Fruit fly (Drosophila melanogaster): Measurements from ENCODE around the gene Prm.
A peak's percentile ranks its signal among the peaks of the same experiment; 100 is the strongest.

Gene Prm

dm6 chr3L:8746519-8746918 lies 1.4 kb upstream of the Prm start:
- TF ChIP-seq CG8478 (optimal IDR thresholded peaks at IDR 0.05) (no peak), EcR (GFP tag; optimal IDR thresholded peaks at IDR 0.05) (no peak), psq (optimal IDR thresholded peaks at IDR 0.05) (no peak), Dll (optimal IDR thresholded peaks at IDR 0.05) (no peak), usp (GFP tag; optimal IDR thresholded peaks at IDR 0.05) (no peak), pan (optimal IDR thresholded peaks at IDR 0.05) (no peak)

dm6 chr3L:8741051-8741468 lies 4.0 kb downstream of the Prm start:
- TF ChIP-seq Dll (optimal IDR thresholded peaks at IDR 0.05) (no peak), pan (optimal IDR thresholded peaks at IDR 0.05) (no peak), psq (optimal IDR thresholded peaks at IDR 0.05) (no peak), usp (GFP tag; optimal IDR thresholded peaks at IDR 0.05) (no peak), CG8478 (optimal IDR thresholded peaks at IDR 0.05) (no peak)

dm6 chr3L:8731494-8731994 lies 13.6 kb downstream of the Prm start, which contains the start of gene Cp16:
Gene Cp16, plus strand, starts transcription at chr3L:8731944.
- TF ChIP-seq CG8478 (optimal IDR thresholded peaks at IDR 0.05) (no peak), EcR (GFP tag; optimal IDR thresholded peaks at IDR 0.05) (no peak), usp (GFP tag; optimal IDR thresholded peaks at IDR 0.05) (no peak), Dll (optimal IDR thresholded peaks at IDR 0.05) (no peak), psq (optimal IDR thresholded peaks at IDR 0.05) (no peak), pan (optimal IDR thresholded peaks at IDR 0.05) (no peak)

DNA sequence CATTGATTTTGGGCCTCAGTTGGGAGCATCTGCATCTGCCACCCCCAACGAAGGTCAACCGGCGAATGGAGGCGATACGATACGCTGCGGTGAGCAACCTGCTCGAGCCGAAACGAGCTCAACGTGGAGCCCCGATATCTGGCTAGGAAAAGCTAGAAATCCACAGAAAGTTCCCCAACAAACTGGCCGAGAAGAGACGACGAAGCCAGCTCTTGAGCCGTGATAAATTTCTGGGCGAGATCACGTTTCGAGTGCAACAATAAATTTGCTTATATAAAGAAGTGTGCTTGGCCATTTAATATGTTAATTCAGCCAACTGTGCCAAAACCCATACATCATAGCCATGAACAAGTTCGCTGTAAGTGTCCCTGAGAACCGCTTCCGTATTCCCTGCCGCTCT lies 15.5 kb downstream of the Prm start, which contains the start of gene Cp19:
Gene Cp19 (plus strand): TSS at position 301 of the 400 bp plus-strand sequence.
- no peak for TF ChIP-seq CG8478 (optimal IDR thresholded peaks at IDR 0.05)
- no peak for TF ChIP-seq EcR (GFP tag; optimal IDR thresholded peaks at IDR 0.05)
- TF ChIP-seq usp (GFP tag; optimal IDR thresholded peaks at IDR 0.05): no peak
- TF ChIP-seq Dll (optimal IDR thresholded peaks at IDR 0.05): no peak
- no peak for TF ChIP-seq psq (optimal IDR thresholded peaks at IDR 0.05)
- TF ChIP-seq pan (optimal IDR thresholded peaks at IDR 0.05): no peak

DNA sequence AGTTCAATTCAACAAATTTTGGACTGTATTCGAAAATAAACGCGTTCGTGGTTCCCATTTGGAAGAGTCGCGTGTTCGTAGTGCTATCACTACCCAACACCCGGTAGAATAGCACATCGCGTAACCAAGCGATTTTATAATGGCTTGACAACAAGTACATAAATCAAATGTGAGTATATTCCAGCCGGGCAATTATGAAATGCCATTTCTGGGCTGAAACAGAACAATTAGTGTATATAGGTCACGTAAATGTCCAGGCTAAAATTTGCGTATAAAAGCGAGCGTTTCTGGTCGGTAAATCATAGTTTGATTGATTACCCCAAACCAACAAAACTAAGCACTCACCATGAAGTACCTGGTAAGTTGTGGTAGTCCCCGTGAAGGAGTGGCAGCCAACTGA lies 16.9 kb downstream of the Prm start, which contains the start of gene Cp15:
Gene Cp15 (plus strand): TSS at position 301 of the 400 bp plus-strand sequence.
- no peak for TF ChIP-seq psq (optimal IDR thresholded peaks at IDR 0.05)
- TF ChIP-seq EcR (GFP tag; optimal IDR thresholded peaks at IDR 0.05): no peak
- TF ChIP-seq Dll (optimal IDR thresholded peaks at IDR 0.05): no peak
- no peak for TF ChIP-seq usp (GFP tag; optimal IDR thresholded peaks at IDR 0.05)
- TF ChIP-seq CG8478 (optimal IDR thresholded peaks at IDR 0.05): no peak
- no peak for TF ChIP-seq pan (optimal IDR thresholded peaks at IDR 0.05)

DNA sequence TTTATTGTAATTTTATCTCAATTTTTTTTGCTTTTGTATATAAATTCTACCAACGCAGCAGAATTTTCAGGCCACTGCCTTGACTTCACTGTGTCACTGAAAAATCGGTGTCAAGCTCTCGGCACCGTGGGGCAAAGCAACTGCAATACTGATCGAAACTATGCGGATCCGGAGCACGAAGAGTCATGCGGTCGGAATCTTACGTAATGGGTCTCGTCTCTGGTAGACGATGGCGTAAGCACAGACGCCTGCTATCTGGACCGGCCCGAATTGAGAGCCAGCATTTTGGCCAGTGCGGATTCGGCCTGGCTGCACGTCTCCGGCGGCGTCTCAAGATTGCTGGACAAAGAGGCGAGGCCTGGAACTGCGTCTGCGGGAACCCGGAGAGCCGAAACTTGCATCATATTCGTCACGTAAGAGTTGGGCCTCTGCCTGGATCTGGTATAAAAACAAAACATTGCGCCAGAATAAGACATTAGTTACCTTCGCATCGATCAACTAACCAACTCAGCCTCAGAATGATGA lies 18.7 kb downstream of the Prm start, which contains the start of gene Cp18:
Gene Cp18 (plus strand): TSS at position 475 of the 525 bp plus-strand sequence.
- no peak for TF ChIP-seq usp (GFP tag; optimal IDR thresholded peaks at IDR 0.05)

DNA sequence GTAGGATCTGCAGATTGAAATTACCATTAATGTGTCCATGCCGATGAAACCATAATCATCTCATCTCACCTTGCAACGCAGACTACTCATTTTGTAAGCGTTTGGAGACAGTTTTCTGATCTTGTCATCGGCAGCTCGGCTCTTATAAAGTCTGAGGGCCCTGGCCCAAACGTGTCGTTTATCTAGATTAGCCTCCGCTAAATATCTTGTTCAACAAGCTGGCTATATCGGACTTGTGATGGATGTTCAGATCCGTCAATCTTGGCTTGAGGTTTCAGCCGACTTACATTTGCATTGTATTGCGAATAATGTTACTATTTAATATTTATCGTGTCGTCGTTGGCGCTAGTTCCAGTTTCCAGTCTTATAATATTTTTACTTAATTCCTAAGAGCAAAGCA lies 19.4 kb downstream of the Prm start, which contains the start of gene CG43965:
Gene CG43965 (minus strand): TSS at position 101 of the 400 bp plus-strand sequence.
- no peak for TF ChIP-seq usp (GFP tag; optimal IDR thresholded peaks at IDR 0.05)
- no peak for TF ChIP-seq CG8478 (optimal IDR thresholded peaks at IDR 0.05)
- TF ChIP-seq psq (optimal IDR thresholded peaks at IDR 0.05): no peak
- TF ChIP-seq EcR (GFP tag; optimal IDR thresholded peaks at IDR 0.05): no peak
- TF ChIP-seq pan (optimal IDR thresholded peaks at IDR 0.05): no peak
- no peak for TF ChIP-seq Dll (optimal IDR thresholded peaks at IDR 0.05)

DNA sequence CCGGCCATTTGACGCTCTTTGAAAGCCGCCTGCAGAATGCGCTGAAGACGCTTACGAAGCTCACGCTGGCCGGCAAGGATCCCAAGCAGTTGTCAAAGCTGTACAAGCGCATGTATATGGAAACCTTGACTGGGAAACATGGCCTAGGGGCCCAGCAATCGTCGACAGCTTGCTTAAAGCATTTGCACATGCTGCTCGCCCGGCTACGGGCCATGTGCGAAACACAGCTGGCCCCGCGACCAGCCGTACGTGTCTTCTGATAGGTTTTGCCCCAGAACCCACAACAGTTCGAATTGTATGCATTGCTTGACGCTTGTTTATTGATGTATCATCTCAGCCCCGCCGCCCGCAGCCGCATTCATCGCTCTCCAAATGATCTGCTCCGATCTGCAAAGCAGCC lies 19.9 kb downstream of the Prm start:
- no peak for TF ChIP-seq EcR (GFP tag; optimal IDR thresholded peaks at IDR 0.05)
- TF ChIP-seq CG8478 (optimal IDR thresholded peaks at IDR 0.05): no peak
- TF ChIP-seq pan (optimal IDR thresholded peaks at IDR 0.05): no peak
- no peak for TF ChIP-seq Dll (optimal IDR thresholded peaks at IDR 0.05)
- TF ChIP-seq usp (GFP tag; optimal IDR thresholded peaks at IDR 0.05): no peak

DNA sequence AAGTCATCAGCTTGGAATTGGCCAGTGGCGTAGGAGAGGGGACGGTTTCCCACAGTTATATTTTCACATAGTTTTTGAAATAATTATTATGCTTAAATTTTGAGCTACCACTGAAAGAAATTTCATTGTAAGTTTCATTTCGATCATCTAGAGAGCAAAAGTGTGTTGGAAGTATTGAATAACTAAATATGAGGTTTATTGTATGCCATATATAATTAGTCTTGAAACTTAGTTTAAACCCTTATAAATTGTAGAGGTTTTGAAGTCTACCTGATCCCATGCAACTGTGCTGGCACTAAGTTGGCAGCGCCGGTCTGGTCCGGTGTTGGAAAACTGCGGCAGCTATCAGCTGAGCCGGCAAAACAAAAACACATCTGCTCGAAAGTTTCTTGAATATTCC lies 24.0 kb downstream of the Prm start, which contains the start of the genes CG32022 and CG6511:
Gene CG32022 (minus strand): TSS at position 128 of the 400 bp plus-strand sequence.
Gene CG6511 (plus strand): TSS at position 180 of the 400 bp plus-strand sequence.
- TF ChIP-seq Dll (optimal IDR thresholded peaks at IDR 0.05): no peak

DNA sequence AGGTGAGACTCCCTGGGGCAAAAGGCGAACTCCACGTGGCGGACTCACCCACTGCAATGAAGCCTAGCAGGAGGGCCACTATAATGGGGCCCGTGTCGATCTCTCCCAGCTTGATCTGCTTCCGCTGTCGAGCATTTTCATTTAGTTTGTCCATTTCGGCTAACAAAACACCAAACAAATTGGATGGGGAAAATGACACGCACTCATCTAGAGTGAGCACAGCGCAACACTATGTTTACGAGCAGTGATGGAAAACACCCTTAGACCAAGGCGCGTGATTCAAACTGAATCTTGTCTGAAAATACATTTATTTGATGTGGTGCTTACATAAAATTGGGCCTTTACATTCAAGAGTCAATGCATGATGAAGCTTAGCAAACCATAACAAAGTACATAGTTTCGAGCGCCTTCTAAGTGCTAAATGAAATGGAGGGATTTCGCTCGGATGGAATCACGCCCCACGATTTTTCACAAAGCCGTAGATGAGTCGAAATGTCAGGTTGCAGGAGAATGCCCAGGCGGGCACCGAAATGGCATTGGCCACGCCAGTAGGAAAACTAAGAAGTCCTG lies 25.0 kb downstream of the Prm start, which contains the start of gene SrpRbeta:
Gene SrpRbeta (minus strand): TSS at position 236 of the 570 bp plus-strand sequence.
- TF ChIP-seq CG8478 (optimal IDR thresholded peaks at IDR 0.05): no peak
- no peak for TF ChIP-seq pan (optimal IDR thresholded peaks at IDR 0.05)
- no peak for TF ChIP-seq psq (optimal IDR thresholded peaks at IDR 0.05)
- TF ChIP-seq Dll (optimal IDR thresholded peaks at IDR 0.05): no peak
- no peak for TF ChIP-seq usp (GFP tag; optimal IDR thresholded peaks at IDR 0.05)
- TF ChIP-seq EcR (GFP tag; optimal IDR thresholded peaks at IDR 0.05): no peak

- no peak for TF ChIP-seq Dll (optimal IDR thresholded peaks at IDR 0.05)
- TF ChIP-seq usp (GFP tag; optimal IDR thresholded peaks at IDR 0.05): no peak
- TF ChIP-seq pan (optimal IDR thresholded peaks at IDR 0.05): no peak
- no peak for TF ChIP-seq EcR (GFP tag; optimal IDR thresholded peaks at IDR 0.05)
- TF ChIP-seq psq (optimal IDR thresholded peaks at IDR 0.05): no peak
- TF ChIP-seq CG8478 (optimal IDR thresholded peaks at IDR 0.05): no peak
Observed at dm6 chr3L:8718602-8719001, 26.5 kb downstream of the Prm start.

DNA sequence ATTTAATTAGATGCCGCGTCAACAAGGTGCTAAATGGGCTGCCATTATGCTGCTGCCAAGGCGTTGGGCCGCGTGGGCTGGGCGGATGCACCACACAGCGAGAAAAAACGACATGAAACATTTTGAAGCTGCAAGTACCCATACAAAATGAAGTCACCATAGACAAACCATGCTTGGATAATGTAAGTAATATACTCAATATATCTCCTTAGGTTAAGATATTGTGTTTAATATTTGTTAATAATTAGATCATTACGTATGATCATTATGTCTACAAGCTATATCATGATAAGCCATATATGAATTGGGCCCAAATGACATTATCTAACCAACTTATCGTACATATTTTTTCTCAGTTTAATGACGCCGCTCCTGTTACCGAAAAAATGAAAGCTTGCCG lies 29.1 kb downstream of the Prm start:
- TF ChIP-seq usp (GFP tag; optimal IDR thresholded peaks at IDR 0.05) (no peak), Dll (optimal IDR thresholded peaks at IDR 0.05) (peak; percentile 9)

dm6 chr3L:8712913-8713312 lies 32.2 kb downstream of the Prm start:
- no peak for TF ChIP-seq pan (optimal IDR thresholded peaks at IDR 0.05)
- TF ChIP-seq psq (optimal IDR thresholded peaks at IDR 0.05): no peak
- TF ChIP-seq Dll (optimal IDR thresholded peaks at IDR 0.05): no peak
- TF ChIP-seq EcR (GFP tag; optimal IDR thresholded peaks at IDR 0.05): no peak
- TF ChIP-seq usp (GFP tag; optimal IDR thresholded peaks at IDR 0.05): no peak
- TF ChIP-seq CG8478 (optimal IDR thresholded peaks at IDR 0.05): no peak

Data from whole organism.